Worm (Caenorhabditis elegans): ENCODE data around the gene gst-20.

- TF ChIP-seq lin-15B (tag; optimal IDR thresholded peaks at IDR 0.05): peak; percentile 53
- TF ChIP-seq nhr-76 (tag; optimal IDR thresholded peaks at IDR 0.05): no peak
- peak in 1 of 2 experiments; percentile 55 for TF ChIP-seq mdl-1 (tag; optimal IDR thresholded peaks at IDR 0.05)
- peak; percentile 73 for TF ChIP-seq mep-1 (tag; optimal IDR thresholded peaks at IDR 0.05)
- no peak for TF ChIP-seq cey-2 (tag; optimal IDR thresholded peaks at IDR 0.05; ENCODE audit: borderline replicate concordance, insufficient read depth)
- TF ChIP-seq sdz-12 (GFP tag; optimal IDR thresholded peaks at IDR 0.05): no peak
- no peak for TF ChIP-seq R02D3.7 (tag; optimal IDR thresholded peaks at IDR 0.05)
- no peak for TF ChIP-seq lin-39 (tag; optimal IDR thresholded peaks at IDR 0.05)
- TF ChIP-seq ces-1 (GFP tag; optimal IDR thresholded peaks at IDR 0.05): no peak
- peak; percentile 5 for TF ChIP-seq nhr-25 (tag; optimal IDR thresholded peaks at IDR 0.05; ENCODE audit: borderline replicate concordance, insufficient read depth)
- no peak for TF ChIP-seq ceh-82 (tag; optimal IDR thresholded peaks at IDR 0.05)
- peak; percentile 48 for TF ChIP-seq nhr-11 (tag; optimal IDR thresholded peaks at IDR 0.05)
Measured at ce11 chrII:13575018-13575948, 34.3 kb downstream of the gst-20 start, which contains the start of the genes mrpl-37 and lin-38.

Measured in whole organism, L4 larva.